Fruit fly (Drosophila melanogaster): Measurements from ENCODE around the gene CG3823.

CG3823 gene

dm6 chrX:6263614-6264130, 40.1 kb upstream of the CG3823 start (continued):
- no peak for TF ChIP-seq jumu (GFP tag; optimal IDR thresholded peaks at IDR 0.05)
- TF ChIP-seq cas (GFP tag; IDR thresholded peaks at IDR 0.05), result no peak
- TF ChIP-seq ftz-f1 (GFP tag; optimal IDR thresholded peaks at IDR 0.05), result no peak
- no peak for TF ChIP-seq pan (optimal IDR thresholded peaks at IDR 0.05)
- TF ChIP-seq pan (GFP tag; optimal IDR thresholded peaks at IDR 0.05 in 1 of 2, IDR thresholded peaks at IDR 0.05 in 1 of 2), result peak in 1 of 2 experiments; percentile 74
- TF ChIP-seq CG8924 (tag; optimal IDR thresholded peaks at IDR 0.05), result peak; percentile 79
- TF ChIP-seq ranshi (GFP tag; IDR thresholded peaks at IDR 0.05), result peak; percentile 47; the same call in 1 of the 2 replicates
- TF ChIP-seq phol (tag; optimal IDR thresholded peaks at IDR 0.05), result peak; percentile 84
- peak; percentile 42; the same call in 1 of the 3 replicates for TF ChIP-seq croc (GFP tag; conservative IDR thresholded peaks at IDR 0.05)
- peak; percentile 20 for TF ChIP-seq wek (GFP tag; optimal IDR thresholded peaks at IDR 0.05)
- no peak for TF ChIP-seq Elba2 (GFP tag; optimal IDR thresholded peaks at IDR 0.05)
- TF ChIP-seq Meics (GFP tag; optimal IDR thresholded peaks at IDR 0.05), result peak; percentile 89
- TF ChIP-seq ash1 (GFP tag; optimal IDR thresholded peaks at IDR 0.05), result no peak
- peak; percentile 63 for TF ChIP-seq CG8388 (GFP tag; optimal IDR thresholded peaks at IDR 0.05)
- peak; percentile 90 for TF ChIP-seq CG17361 (GFP tag; IDR thresholded peaks at IDR 0.05)
- TF ChIP-seq lbe (GFP tag; optimal IDR thresholded peaks at IDR 0.05), result no peak
- 0 out of 2 replicates have a peak, but pooled peaks have one; percentile 25 for TF ChIP-seq CG11085 (GFP tag; IDR thresholded peaks at IDR 0.05)
- TF ChIP-seq CG10274 (GFP tag; optimal IDR thresholded peaks at IDR 0.05), result peak; percentile 72
- no peak for TF ChIP-seq CG3995 (GFP tag; optimal IDR thresholded peaks at IDR 0.05)
- TF ChIP-seq Dbx (GFP tag; IDR thresholded peaks at IDR 0.05), result peak; percentile 55
- TF ChIP-seq Doc3 (GFP tag; IDR thresholded peaks at IDR 0.05; ENCODE audit: partially characterized antibody), result no peak
- TF ChIP-seq psq (GFP tag; optimal IDR thresholded peaks at IDR 0.05), result no peak
- TF ChIP-seq Ssrp (tag; optimal IDR thresholded peaks at IDR 0.05), result peak; percentile 60
- peak; percentile 32 for TF ChIP-seq CG1792 (GFP tag; optimal IDR thresholded peaks at IDR 0.05)
- peak; percentile 46 for TF ChIP-seq Six4 (GFP tag; optimal IDR thresholded peaks at IDR 0.05)
- TF ChIP-seq gsb (GFP tag; IDR thresholded peaks at IDR 0.05), result peak; percentile 65
- TF ChIP-seq nau (GFP tag; optimal IDR thresholded peaks at IDR 0.05), result peak; percentile 85
- no peak for TF ChIP-seq z (GFP tag; IDR thresholded peaks at IDR 0.05)
- TF ChIP-seq lilli (GFP tag; optimal IDR thresholded peaks at IDR 0.05), result peak; percentile 75
- peak; percentile 64; the same call in 3 of the 4 replicates for TF ChIP-seq Gug (GFP tag; IDR thresholded peaks at IDR 0.05)
- TF ChIP-seq inv (GFP tag; IDR thresholded peaks at IDR 0.05; ENCODE audit: partially characterized antibody), result no peak
- TF ChIP-seq CG11398 (GFP tag; optimal IDR thresholded peaks at IDR 0.05), result peak; percentile 26
- TF ChIP-seq CG1647 (GFP tag; optimal IDR thresholded peaks at IDR 0.05), result peak; percentile 59
- peak; percentile 85 for TF ChIP-seq CG15269 (tag; optimal IDR thresholded peaks at IDR 0.05)
- TF ChIP-seq bcd (GFP tag; optimal IDR thresholded peaks at IDR 0.05), result peak; percentile 84
- no peak for TF ChIP-seq CG17328 (GFP tag; IDR thresholded peaks at IDR 0.05)
- peak; percentile 71; the same call in 1 of the 3 replicates for TF ChIP-seq CG11456 (GFP tag; IDR thresholded peaks at IDR 0.05)
- peak in 1 of 2 experiments; percentile 36 for TF ChIP-seq insv (GFP tag; optimal IDR thresholded peaks at IDR 0.05)
- peak; percentile 85 for TF ChIP-seq nmo (GFP tag; optimal IDR thresholded peaks at IDR 0.05)
- peak; percentile 28; the same call in 1 of the 2 replicates for TF ChIP-seq Rx (GFP tag; IDR thresholded peaks at IDR 0.05)
- TF ChIP-seq HLH4C (GFP tag; IDR thresholded peaks at IDR 0.05; ENCODE audit: partially characterized antibody), result no peak
- TF ChIP-seq CG17568 (GFP tag; optimal IDR thresholded peaks at IDR 0.05), result peak; percentile 62
- peak; percentile 51 for TF ChIP-seq Dek (tag; optimal IDR thresholded peaks at IDR 0.05)
- TF ChIP-seq CG10209 (GFP tag; optimal IDR thresholded peaks at IDR 0.05), result peak; percentile 81
- peak; percentile 37 for TF ChIP-seq CG2875 (GFP tag; optimal IDR thresholded peaks at IDR 0.05)
- TF ChIP-seq CG7556 (GFP tag; optimal IDR thresholded peaks at IDR 0.05), result peak; percentile 86
- TF ChIP-seq hb (GFP tag; IDR thresholded peaks at IDR 0.05; ENCODE audit: partially characterized antibody), result no peak
- peak; percentile 72 for TF ChIP-seq CG15514 (GFP tag; optimal IDR thresholded peaks at IDR 0.05)
- peak; percentile 32 for TF ChIP-seq CG30431 (GFP tag; optimal IDR thresholded peaks at IDR 0.05)
- TF ChIP-seq nom (GFP tag; optimal IDR thresholded peaks at IDR 0.05), result no peak

Measured in whole organism, embryonic.